Fruit fly (Drosophila melanogaster) whole organism, embryonic: ENCODE data around the gene f-cup.

Experiments
- ATbp ChIP-seq: fragments of 200-800 bp; sonication (Bioruptor generic); optimal IDR thresholded peaks from 2 replicates; lab custom pipeline; 2017; ENCODE audit warnings: missing biosample characterization, mild to moderate bottlenecking, missing genetic modification characterization, missing genetic modification reagents
- Awh ChIP-seq: fragments of 200-800 bp; sonication (Bioruptor generic); IDR thresholded peaks from 2 replicates; pipeline ENCODE4, ENCODE4 v1.3.6; 2022; ENCODE audit warnings: missing biosample characterization, missing genetic modification characterization
- Blimp-1 ChIP-seq: fragments of 200-800 bp; sonication (Bioruptor generic); optimal IDR thresholded peaks from 3 replicates; lab custom pipeline; 2018; ENCODE audit warnings: missing biosample characterization, missing genetic modification characterization, mild to moderate bottlenecking, moderate library complexity, missing genetic modification reagents
- Bteb2 ChIP-seq: fragments of 200-800 bp; sonication (Bioruptor generic); optimal IDR thresholded peaks from 2 replicates; lab custom pipeline; 2016; ENCODE audit warnings: missing biosample characterization, missing genetic modification characterization
- C15 ChIP-seq: fragments of 200-800 bp; sonication (Bioruptor generic); IDR thresholded peaks from 3 replicates; pipeline ENCODE4 v1.3.6; 2022; ENCODE audit warnings: missing biosample characterization, missing genetic modification characterization
- CG10274 ChIP-seq: fragments of 200-800 bp; sonication (Bioruptor generic); optimal IDR thresholded peaks from 3 replicates; lab custom pipeline; 2017; ENCODE audit warnings: missing biosample characterization, mild to moderate bottlenecking, missing genetic modification characterization
- CG12744 ChIP-seq: fragments of 200-800 bp; sonication (Bioruptor generic); optimal IDR thresholded peaks from 2 replicates; lab custom pipeline; 2016; ENCODE audit warnings: missing biosample characterization, missing genetic modification characterization
- CG18476 ChIP-seq: fragments of 200-800 bp; sonication (Bioruptor generic); optimal IDR thresholded peaks from 2 replicates; lab custom pipeline; 2016; ENCODE audit warnings: missing biosample characterization, mild to moderate bottlenecking, missing genetic modification characterization
- CG18764 ChIP-seq: fragments of 200-800 bp; sonication (Bioruptor generic); optimal IDR thresholded peaks from 3 replicates; lab custom pipeline; 2016; ENCODE audit warnings: missing biosample characterization, missing genetic modification characterization
- CG30431 ChIP-seq: fragments of 200-800 bp; sonication (Bioruptor generic); optimal IDR thresholded peaks from 2 replicates; lab custom pipeline; 2017; ENCODE audit warnings: missing biosample characterization, missing genetic modification characterization
- CG31224 ChIP-seq: fragments of 200-800 bp; sonication (Bioruptor generic); IDR thresholded peaks from 2 replicates; pipeline ENCODE4 v1.3.6; 2022; ENCODE audit warnings: missing biosample characterization, missing genetic modification characterization
- CG32767 ChIP-seq: fragments of 200-800 bp; sonication (Bioruptor generic); IDR thresholded peaks from 2 replicates; pipeline ENCODE4 v1.3.6; 2022; ENCODE audit warnings: missing biosample characterization, missing genetic modification characterization
- CG32772 ChIP-seq: fragments of 200-800 bp; sonication (Bioruptor generic); IDR thresholded peaks from 2 replicates; pipeline ENCODE4 v1.3.6; 2022; ENCODE audit warnings: missing biosample characterization, missing genetic modification characterization
- CG3838 ChIP-seq: fragments of 200-800 bp; sonication (Bioruptor generic); optimal IDR thresholded peaks from 3 replicates; lab custom pipeline; 2016; ENCODE audit warnings: missing biosample characterization, missing genetic modification characterization
- CG42726 ChIP-seq: fragments of 200-800 bp; sonication (Bioruptor generic); IDR thresholded peaks from 2 replicates; pipeline ENCODE4 v1.3.6; 2022; ENCODE audit warnings: missing biosample characterization, missing genetic modification characterization; ENCODE audit not compliant: partially characterized antibody
- CG6854 ChIP-seq: fragments of 200-800 bp; sonication (Bioruptor generic); optimal IDR thresholded peaks from 3 replicates; lab custom pipeline; 2017; ENCODE audit warnings: missing biosample characterization, mild to moderate bottlenecking, missing genetic modification characterization
- CG7357 ChIP-seq: fragments of 200-800 bp; sonication (Bioruptor generic); IDR thresholded peaks from 3 replicates; pipeline ENCODE4 v1.3.6; 2022; ENCODE audit warnings: missing biosample characterization, missing genetic modification characterization
- CG7556 ChIP-seq: fragments of 200-800 bp; sonication (Bioruptor generic); optimal IDR thresholded peaks from 2 replicates; lab custom pipeline; 2017; ENCODE audit warnings: missing biosample characterization, mild to moderate bottlenecking, missing genetic modification characterization
- CG8290 ChIP-seq, 3 experiments: fragments of 200-800 bp; sonication (Bioruptor generic); optimal IDR thresholded peaks; 2 replicates each; lab custom pipeline; 2016 to 2019; ENCODE audit warnings: missing biosample characterization in 3 of 3, missing genetic modification characterization in 3 of 3, mild to moderate bottlenecking in 2 of 3, moderate library complexity in 1 of 3
- CG8388 ChIP-seq: fragments of 200-800 bp; sonication (Bioruptor generic); optimal IDR thresholded peaks from 2 replicates; lab custom pipeline; 2019; ENCODE audit warnings: missing biosample characterization, mild to moderate bottlenecking, missing genetic modification characterization, moderate library complexity
- Dip3 ChIP-seq: fragments of 200-800 bp; sonication (Bioruptor generic); optimal IDR thresholded peaks from 3 replicates; lab custom pipeline; 2016; ENCODE audit warnings: missing biosample characterization, missing genetic modification characterization
- E2f2 ChIP-seq: fragments of 200-800 bp; sonication (Bioruptor generic); IDR thresholded peaks from 2 replicates; pipeline ENCODE4 v1.3.6; 2022; ENCODE audit warnings: missing biosample characterization, missing genetic modification characterization
- ERR ChIP-seq: fragments of 200-800 bp; sonication (Bioruptor generic); optimal IDR thresholded peaks from 2 replicates; lab custom pipeline; 2016; ENCODE audit warnings: missing biosample characterization, missing genetic modification characterization
- Ets97D ChIP-seq: fragments of 200-800 bp; sonication (Bioruptor generic); optimal IDR thresholded peaks from 3 replicates; lab custom pipeline; 2016; ENCODE audit warnings: missing biosample characterization, missing genetic modification characterization
- Lhr ChIP-seq: fragments of 200-800 bp; sonication (Bioruptor generic); optimal IDR thresholded peaks from 3 replicates; lab custom pipeline; 2017; ENCODE audit warnings: mild to moderate bottlenecking, missing biosample characterization, missing genetic modification reagents, missing genetic modification characterization
- Neu2 ChIP-seq: fragments of 200-800 bp; sonication (Bioruptor generic); optimal IDR thresholded peaks from 3 replicates; lab custom pipeline; 2016; ENCODE audit warnings: missing biosample characterization, missing genetic modification characterization, borderline replicate concordance
- Nf-YA ChIP-seq: fragments of 200-800 bp; sonication (Bioruptor generic); IDR thresholded peaks from 2 replicates; pipeline ENCODE4 v1.3.6; 2022; ENCODE audit warnings: missing biosample characterization, missing genetic modification characterization
- Optix ChIP-seq: fragments of 200-800 bp; sonication (Bioruptor generic); IDR thresholded peaks from 3 replicates; pipeline ENCODE4 v1.3.6; 2022; ENCODE audit warnings: missing biosample characterization, missing genetic modification characterization
- Pdp1 ChIP-seq, 2 experiments: fragments of 200-800 bp; sonication (Bioruptor generic); optimal IDR thresholded peaks; 3 replicates each; lab custom pipeline; 2016; ENCODE audit warnings: missing biosample characterization in 2 of 2, missing genetic modification characterization in 2 of 2, mild to moderate bottlenecking in 1 of 2, moderate library complexity in 1 of 2
- Sin3A ChIP-seq: fragments of >200 bp; optimal IDR thresholded peaks from 2 replicates; lab custom pipeline; 2018
- Sox100B ChIP-seq: fragments of 200-800 bp; sonication (Bioruptor generic); optimal IDR thresholded peaks from 3 replicates; lab custom pipeline; 2018; ENCODE audit warnings: missing biosample characterization, mild to moderate bottlenecking, missing genetic modification characterization
- TFAM ChIP-seq: fragments of 200-800 bp; sonication (Bioruptor generic); optimal IDR thresholded peaks from 2 replicates; lab custom pipeline; 2017; ENCODE audit warnings: missing biosample characterization, missing genetic modification characterization, inconsistent platforms
- YL-1 ChIP-seq: fragments of 200-800 bp; sonication (Bioruptor generic); optimal IDR thresholded peaks from 3 replicates; lab custom pipeline; 2017; ENCODE audit warnings: missing biosample characterization, mild to moderate bottlenecking, missing genetic modification characterization
- abd-A ChIP-seq: fragments of 200-800 bp; sonication (Bioruptor generic); optimal IDR thresholded peaks from 3 replicates; lab custom pipeline; 2019; ENCODE audit warnings: missing biosample characterization, mild to moderate bottlenecking, missing genetic modification characterization, moderate library complexity
- amos ChIP-seq: fragments of 200-800 bp; sonication (Bioruptor generic); IDR thresholded peaks from 2 replicates; pipeline ENCODE4 v1.3.6; 2022; ENCODE audit warnings: missing biosample characterization, missing genetic modification characterization; ENCODE audit not compliant: partially characterized antibody
- ase ChIP-seq: fragments of 200-800 bp; sonication (Bioruptor generic); IDR thresholded peaks from 3 replicates; pipeline ENCODE4 v1.3.6; 2022; ENCODE audit warnings: missing biosample characterization, missing genetic modification characterization
- chinmo ChIP-seq: fragments of 200-800 bp; sonication (Bioruptor generic); IDR thresholded peaks from 4 replicates; pipeline ENCODE4 v1.3.6; 2022; ENCODE audit warnings: missing biosample characterization, missing genetic modification characterization; ENCODE audit not compliant: partially characterized antibody
- en ChIP-seq: fragments of 200-800 bp; sonication (Bioruptor generic); optimal IDR thresholded peaks from 2 replicates; lab custom pipeline; 2016; ENCODE audit warnings: missing biosample characterization, missing genetic modification characterization
- gce ChIP-seq: fragments of 200-800 bp; sonication (Bioruptor generic); IDR thresholded peaks from 3 replicates; pipeline ENCODE4 v1.3.6; 2022; ENCODE audit warnings: missing biosample characterization, missing genetic modification characterization
- hbn ChIP-seq: fragments of 200-800 bp; sonication (Bioruptor generic); IDR thresholded peaks from 2 replicates; pipeline ENCODE4 v1.3.6; 2022; ENCODE audit warnings: missing biosample characterization, missing genetic modification characterization; ENCODE audit not compliant: partially characterized antibody
- inv ChIP-seq: fragments of 200-800 bp; sonication (Bioruptor generic); IDR thresholded peaks from 2 replicates; pipeline ENCODE4 v1.3.6; 2022; ENCODE audit warnings: missing biosample characterization, missing genetic modification characterization; ENCODE audit not compliant: partially characterized antibody
- kni ChIP-seq: fragments of 200-800 bp; sonication (Bioruptor generic); optimal IDR thresholded peaks from 3 replicates; lab custom pipeline; 2017; ENCODE audit warnings: mild to moderate bottlenecking, missing biosample characterization, missing genetic modification reagents, missing genetic modification characterization
- maf-S ChIP-seq: fragments of 200-800 bp; sonication (Bioruptor generic); optimal IDR thresholded peaks from 2 replicates; lab custom pipeline; 2016; ENCODE audit warnings: missing biosample characterization, missing genetic modification characterization
- sd ChIP-seq: fragments of 200-800 bp; sonication (Bioruptor generic); optimal IDR thresholded peaks from 3 replicates; lab custom pipeline; 2018; ENCODE audit warnings: missing biosample characterization, mild to moderate bottlenecking, missing genetic modification characterization, moderate library complexity
- seq ChIP-seq: fragments of 200-800 bp; sonication (Bioruptor generic); IDR thresholded peaks from 2 replicates; pipeline ENCODE4 v1.3.6; 2022; ENCODE audit warnings: missing biosample characterization, missing genetic modification characterization
- shn ChIP-seq: fragments of 200-800 bp; sonication (Bioruptor generic); optimal IDR thresholded peaks from 3 replicates; lab custom pipeline; 2016; ENCODE audit warnings: missing biosample characterization, missing genetic modification characterization
- sna ChIP-seq: fragments of 200-800 bp; sonication (Bioruptor generic); IDR thresholded peaks from 2 replicates; pipeline ENCODE4 v1.3.6; 2022; ENCODE audit warnings: missing biosample characterization, missing genetic modification characterization; ENCODE audit not compliant: partially characterized antibody
- tap ChIP-seq: fragments of 200-800 bp; optimal IDR thresholded peaks from 3 replicates; lab custom pipeline; 2019; ENCODE audit warnings: missing biosample characterization, mild to moderate bottlenecking, missing genetic modification characterization, moderate library complexity
- usp ChIP-seq: fragments of >200 bp; optimal IDR thresholded peaks from 2 replicates; lab custom pipeline; 2017; ENCODE audit warnings: missing biosample characterization, missing genetic modification characterization

The f-cup gene

DNA sequence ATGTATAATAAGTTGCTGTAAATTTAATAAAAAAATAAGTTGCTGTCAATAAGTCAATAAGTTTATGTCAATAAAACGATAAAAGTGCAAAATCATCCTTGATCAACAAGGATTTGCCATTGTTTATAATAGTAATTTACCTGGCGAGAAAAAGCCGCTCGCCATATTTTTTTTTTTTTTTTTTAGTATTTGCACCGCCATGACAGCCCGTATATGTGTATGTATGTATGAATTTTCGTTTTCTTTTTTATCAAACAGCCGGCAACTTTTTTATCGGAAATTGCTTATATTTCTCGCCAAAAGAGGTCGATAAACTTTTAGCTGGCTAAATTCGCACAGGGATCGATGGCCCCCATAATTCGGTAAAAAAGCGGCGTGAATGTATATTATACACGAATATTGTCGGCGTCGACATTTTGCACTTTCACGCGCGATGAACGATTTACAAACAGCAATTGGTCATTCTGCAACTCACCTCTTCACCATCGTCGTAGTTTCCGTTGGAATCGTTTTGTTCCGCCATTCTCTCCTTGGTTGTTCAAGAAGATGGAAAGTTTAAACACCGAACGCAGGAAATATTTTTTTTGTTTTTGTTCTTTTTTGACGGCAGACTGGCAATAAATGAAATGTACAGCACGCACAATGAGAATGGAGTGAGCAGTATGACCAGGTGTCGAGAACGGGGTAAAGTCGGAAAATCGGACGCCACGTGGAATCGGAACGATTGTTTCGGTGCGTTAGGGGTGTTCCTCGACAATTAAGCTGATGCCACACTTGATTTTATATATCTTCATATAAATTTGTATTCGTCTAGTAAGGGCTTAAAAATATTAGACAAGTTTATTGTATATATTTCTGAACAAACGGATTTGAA is 40.5 kb downstream of the f-cup start, which contains the start of gene Hrb87F (continued):
- TF ChIP-seq shn (GFP tag; lab: Kevin White, UChicago) = no peak
- no peak for TF ChIP-seq CG32767 (GFP tag; lab: Robert Waterston, UW)
- TF ChIP-seq Ets97D (GFP tag; lab: Kevin White, UChicago) = peak; percentile 78
- no peak for TF ChIP-seq Pdp1 (GFP tag; optimal IDR thresholded peaks at IDR 0.05; lab: Kevin White, UChicago)
- TF ChIP-seq Sox100B = no peak
- peak; percentile 25; the same call in 1 of the 2 replicates for TF ChIP-seq amos (GFP tag; lab: Robert Waterston, UW)
- no peak for TF ChIP-seq CG3838 (GFP tag; lab: Kevin White, UChicago)
- no peak for TF ChIP-seq ase (GFP tag; lab: Robert Waterston, UW)
- no peak for TF ChIP-seq seq (GFP tag; lab: Robert Waterston, UW)
- TF ChIP-seq CG7357 (GFP tag; lab: Robert Waterston, UW) = 0 out of 3 replicates have a peak, but pooled peaks have one; percentile 11
- no peak for TF ChIP-seq CG6854 (GFP tag; lab: Kevin White, UChicago)
- TF ChIP-seq Blimp-1 (GFP tag; lab: Kevin White, UChicago) = no peak
- no peak for TF ChIP-seq tap
- no peak for TF ChIP-seq CG12744 (GFP tag; lab: Kevin White, UChicago)
- TF ChIP-seq Nf-YA = no peak
- TF ChIP-seq ATbp (GFP tag; lab: Kevin White, UChicago) = no peak
- no peak for TF ChIP-seq CG30431
- no peak for TF ChIP-seq Bteb2 (GFP tag; lab: Kevin White, UChicago)
- TF ChIP-seq CG32772 (GFP tag; lab: Robert Waterston, UW) = peak; percentile 32; the same call in 1 of the 2 replicates
- no peak for TF ChIP-seq chinmo (GFP tag; lab: Robert Waterston, UW)
- TF ChIP-seq Awh (GFP tag; lab: Robert Waterston, UW) = no peak
- no peak for TF ChIP-seq hbn (GFP tag; lab: Robert Waterston, UW)
- no peak for TF ChIP-seq en (GFP tag; lab: Kevin White, UChicago)
- no peak for TF ChIP-seq Optix
- TF ChIP-seq sna (GFP tag; lab: Robert Waterston, UW) = no peak
- no peak for TF ChIP-seq Lhr (GFP tag; lab: Kevin White, UChicago)
- TF ChIP-seq CG8388 (GFP tag; lab: Kevin White, UChicago) = no peak
- no peak for TF ChIP-seq Dip3
- TF ChIP-seq kni = no peak
- TF ChIP-seq E2f2 (GFP tag; lab: Robert Waterston, UW) = no peak
- no peak for TF ChIP-seq CG18476 (GFP tag; lab: Kevin White, UChicago)
- no peak for TF ChIP-seq CG7556 (GFP tag; lab: Kevin White, UChicago)
- TF ChIP-seq CG18764 (GFP tag; lab: Kevin White, UChicago) = no peak
- no peak for TF ChIP-seq maf-S
- no peak for TF ChIP-seq CG8290 (GFP tag; optimal IDR thresholded peaks at IDR 0.05; lab: Kevin White, UChicago)
- no peak for TF ChIP-seq CG8290 (tag; optimal IDR thresholded peaks at IDR 0.05; lab: Kevin White, UChicago)
- no peak for TF ChIP-seq ERR (GFP tag; lab: Kevin White, UChicago)
- TF ChIP-seq inv (GFP tag; lab: Robert Waterston, UW) = no peak; the same call in 1 of the 2 replicates
- TF ChIP-seq CG10274 (GFP tag; lab: Kevin White, UChicago) = no peak
- no peak for TF ChIP-seq sd
- no peak for TF ChIP-seq CG31224 (GFP tag; lab: Robert Waterston, UW)
- peak; percentile 67 for TF ChIP-seq YL-1 (GFP tag; lab: Kevin White, UChicago)
- no peak for TF ChIP-seq TFAM
- TF ChIP-seq abd-A (tag; lab: Kevin White, UChicago) = no peak
- no peak for TF ChIP-seq Neu2
- TF ChIP-seq Sin3A (lab: Kevin White, UChicago) = peak; percentile 47
- TF ChIP-seq usp (GFP tag; lab: Kevin White, UChicago) = no peak
- TF ChIP-seq gce = no peak
- TF ChIP-seq CG42726 = no peak
- no peak for TF ChIP-seq C15 (GFP tag; lab: Robert Waterston, UW)
